Worm (Caenorhabditis elegans) whole organism, L3 larva: ENCODE data around the gene C09G9.3.

ENCODE experiments used
- R02D3.7 ChIP-seq: fragments of 150-350 bp; optimal IDR thresholded peaks from 2 replicates; lab custom pipeline; 2014; ENCODE audit warnings: missing biosample characterization, missing genetic modification characterization
- ama-1 ChIP-seq: fragments of 150-350 bp; optimal IDR thresholded peaks from 2 replicates; lab custom pipeline; 2018
- egl-27 ChIP-seq: sonication (generic microtip); optimal IDR thresholded peaks from 4 replicates; lab custom pipeline; 2017; ENCODE audit warnings: missing biosample characterization, missing genetic modification reagents, missing genetic modification characterization
- elt-3 ChIP-seq, 3 experiments: fragments of 150-350 bp in 1 of 3; sonication (generic microtip) in 2 of 3; optimal IDR thresholded peaks; 2 replicates in 2 of 3; 4 replicates in 1 of 3; lab custom pipeline; 2014 to 2017; ENCODE audit warnings: missing biosample characterization in 3 of 3, missing genetic modification characterization in 3 of 3
- fkh-2 ChIP-seq: fragments of 150-350 bp; optimal IDR thresholded peaks from 2 replicates; lab custom pipeline; 2014; ENCODE audit warnings: missing biosample characterization, missing genetic modification reagents, missing genetic modification characterization
- jun-1 ChIP-seq: fragments of 150-350 bp; optimal IDR thresholded peaks from 2 replicates; lab custom pipeline; 2014; ENCODE audit warnings: missing biosample characterization, missing genetic modification reagents, missing genetic modification characterization
- mml-1 ChIP-seq: fragments of 150-350 bp; sonication (generic microtip); optimal IDR thresholded peaks from 3 replicates; lab custom pipeline; 2014; ENCODE audit warnings: missing biosample characterization, missing genetic modification characterization
- pha-4 ChIP-seq: fragments of 150-350 bp; optimal IDR thresholded peaks from 2 replicates; lab custom pipeline; 2014; ENCODE audit warnings: missing biosample characterization, missing genetic modification reagents, missing genetic modification characterization
- snpc-4 ChIP-seq: fragments of 150-350 bp; optimal IDR thresholded peaks from 2 replicates; lab custom pipeline; 2014; ENCODE audit warnings: missing biosample characterization, missing genetic modification characterization
- zag-1 ChIP-seq: fragments of 150-350 bp; optimal IDR thresholded peaks from 2 replicates; lab custom pipeline; 2014; ENCODE audit warnings: missing biosample characterization, missing genetic modification characterization
- ztf-11 ChIP-seq: fragments of 150-350 bp; optimal IDR thresholded peaks from 2 replicates; lab custom pipeline; 2014; ENCODE audit warnings: missing biosample characterization, missing genetic modification characterization
- ztf-4 ChIP-seq: fragments of 150-350 bp; optimal IDR thresholded peaks from 2 replicates; lab custom pipeline; 2014; ENCODE audit warnings: missing biosample characterization, missing genetic modification characterization

- TF ChIP-seq R02D3.7 (tag; lab: Kevin White, UChicago) (no peak), jun-1 (tag; lab: Kevin White, UChicago) (no peak), elt-3 (tag; optimal IDR thresholded peaks at IDR 0.05; lab: Kevin White, UChicago) (no peak), ztf-11 (tag; lab: Kevin White, UChicago) (no peak), fkh-2 (no peak), ztf-4 (tag; lab: Kevin White, UChicago) (no peak), mml-1 (tag; lab: Kevin White, UChicago) (no peak), pha-4 (tag; lab: Kevin White, UChicago) (no peak), ama-1 (lab: Kevin White, UChicago) (no peak), egl-27 (tag; lab: Kevin White, UChicago) (no peak), zag-1 (tag; lab: Kevin White, UChicago) (no peak), snpc-4 (tag; lab: Kevin White, UChicago) (no peak)
These were observed 23.9 kb downstream of the C09G9.3 start for ce11 chrIV:8848983-8849382.
